Worm (Caenorhabditis elegans) whole organism, L4 larva: ENCODE data around the gene R11E3.1.

Experiments used
- F26F4.8 ChIP-seq: fragments of 200-800 bp; sonication (Bioruptor generic); conservative IDR thresholded peaks from 2 replicates; pipeline ENCODE4 v1.3.6; 2022; ENCODE audit warnings: missing genetic modification characterization, missing compliant biosample characterization
- F44E2.7 ChIP-seq: fragments of 200-800 bp; sonication (Bioruptor generic); IDR thresholded peaks from 2 replicates; pipeline ENCODE4 v2.1.2; 2022; ENCODE audit warnings: missing genetic modification characterization, missing compliant biosample characterization
- F49E8.2 ChIP-seq: sonication (generic microtip); optimal IDR thresholded peaks from 2 replicates; lab custom pipeline; 2016; ENCODE audit warnings: missing compliant biosample characterization, mild to moderate bottlenecking, missing genetic modification characterization, borderline replicate concordance
- R02D3.7 ChIP-seq: fragments of 150-350 bp; sonication (generic microtip); optimal IDR thresholded peaks from 3 replicates; lab custom pipeline; 2014; ENCODE audit warnings: missing biosample characterization, missing genetic modification characterization
- T20F7.1 ChIP-seq: fragments of 200-800 bp; sonication (Bioruptor generic); optimal IDR thresholded peaks from 2 replicates; lab custom pipeline; 2018; ENCODE audit warnings: mild to moderate bottlenecking, missing genetic modification characterization, missing compliant biosample characterization
- T26A8.4 ChIP-seq: fragments of 200-800 bp; sonication (Bioruptor generic); IDR thresholded peaks from 2 replicates; pipeline ENCODE4 v1.3.6; 2022; ENCODE audit warnings: missing genetic modification characterization, missing compliant biosample characterization
- Y105C5A.15 ChIP-seq: fragments of 200-800 bp; sonication (Bioruptor generic); IDR thresholded peaks from 2 replicates; pipeline ENCODE4 v1.3.6; 2022; ENCODE audit warnings: missing genetic modification characterization, missing compliant biosample characterization
- Y5F2A.4 ChIP-seq: fragments of 200-800 bp; sonication (Bioruptor generic); optimal IDR thresholded peaks from 2 replicates; lab custom pipeline; 2018; ENCODE audit warnings: mild to moderate bottlenecking, missing genetic modification characterization, missing compliant biosample characterization
- ZK546.5 ChIP-seq, 2 experiments: sonication (generic microtip); optimal IDR thresholded peaks; 2 replicates each; lab custom pipeline; 2017; ENCODE audit warnings: missing biosample characterization in 2 of 2, missing genetic modification characterization in 2 of 2
- attf-4 ChIP-seq: sonication (generic microtip); optimal IDR thresholded peaks from 3 replicates; lab custom pipeline; 2017; ENCODE audit warnings: missing biosample characterization, missing genetic modification characterization
- ceh-28 ChIP-seq: fragments of 150-350 bp; optimal IDR thresholded peaks from 2 replicates; lab custom pipeline; 2014; ENCODE audit warnings: missing biosample characterization, missing genetic modification reagents, missing genetic modification characterization
- ceh-82 ChIP-seq: sonication (generic microtip); optimal IDR thresholded peaks from 2 replicates; lab custom pipeline; 2017; ENCODE audit warnings: missing biosample characterization, missing genetic modification characterization
- daf-12 ChIP-seq: fragments of 150-350 bp; optimal IDR thresholded peaks from 2 replicates; lab custom pipeline; 2014; ENCODE audit warnings: missing biosample characterization, missing genetic modification reagents, missing genetic modification characterization
- daf-16 ChIP-seq, 3 experiments: sonication (generic microtip); optimal IDR thresholded peaks; 2 replicates each; lab custom pipeline; 2016 to 2017; ENCODE audit warnings: missing genetic modification characterization in 3 of 3, missing genetic modification reagents in 3 of 3, mild to moderate bottlenecking in 2 of 3, missing compliant biosample characterization in 2 of 3, missing biosample characterization in 1 of 3, moderate library complexity in 1 of 3
- dmd-6 ChIP-seq: fragments of 200-800 bp; sonication (Bioruptor generic); IDR thresholded peaks from 2 replicates; pipeline ENCODE4 v1.3.6; 2022; ENCODE audit warnings: missing genetic modification reagents, missing genetic modification characterization, missing compliant biosample characterization
- dmd-8 ChIP-seq: fragments of 200-800 bp; sonication (Bioruptor generic); IDR thresholded peaks from 2 replicates; pipeline ENCODE4 v1.3.6; 2022; ENCODE audit warnings: missing genetic modification characterization, missing compliant biosample characterization
- dmd-9 ChIP-seq: fragments of 200-800 bp; sonication (Bioruptor generic); IDR thresholded peaks from 2 replicates; pipeline ENCODE4 v1.3.6; 2022; ENCODE audit warnings: missing genetic modification reagents, missing genetic modification characterization, missing compliant biosample characterization
- dve-1 ChIP-seq: sonication (generic microtip); optimal IDR thresholded peaks from 2 replicates; lab custom pipeline; 2017; ENCODE audit warnings: antibody characterized with exemption, mild to moderate bottlenecking, missing genetic modification characterization, missing compliant biosample characterization; ENCODE audit not compliant: insufficient read depth
- egl-27 ChIP-seq: sonication (generic microtip); optimal IDR thresholded peaks from 3 replicates; lab custom pipeline; 2017; ENCODE audit warnings: missing biosample characterization, missing genetic modification reagents, missing genetic modification characterization
- gei-8 ChIP-seq: fragments of 200-800 bp; sonication (Bioruptor generic); optimal IDR thresholded peaks from 2 replicates; lab custom pipeline; 2018; ENCODE audit warnings: mild to moderate bottlenecking, missing genetic modification characterization, missing compliant biosample characterization
- hif-1 ChIP-seq, 2 experiments: sonication (generic microtip); optimal IDR thresholded peaks; 2 replicates each; lab custom pipeline; 2016 to 2017; ENCODE audit warnings: missing compliant biosample characterization in 2 of 2, missing genetic modification characterization in 2 of 2, missing genetic modification reagents in 2 of 2, missing genotype in 2 of 2, mild to moderate bottlenecking in 1 of 2
- hlh-30 ChIP-seq: sonication (generic microtip); optimal IDR thresholded peaks from 2 replicates; lab custom pipeline; 2017; ENCODE audit warnings: antibody characterized with exemption, mild to moderate bottlenecking, missing genetic modification characterization, missing compliant biosample characterization; ENCODE audit not compliant: insufficient read depth
- jun-1 ChIP-seq: fragments of 150-350 bp; optimal IDR thresholded peaks from 2 replicates; lab custom pipeline; 2014; ENCODE audit warnings: missing biosample characterization, missing genetic modification reagents, missing genetic modification characterization
- lin-29 ChIP-seq: fragments of 200-800 bp; sonication (Bioruptor generic); IDR thresholded peaks from 2 replicates; pipeline ENCODE4 v1.3.6; 2022; ENCODE audit warnings: missing genetic modification reagents, missing genetic modification characterization, missing compliant biosample characterization
- lir-3 ChIP-seq: sonication (generic microtip); optimal IDR thresholded peaks from 2 replicates; lab custom pipeline; 2016; ENCODE audit warnings: mild to moderate bottlenecking, missing genetic modification characterization, missing compliant biosample characterization
- lsy-2 ChIP-seq, 2 experiments: fragments of 150-350 bp in 1 of 2; sonication (generic microtip) in 1 of 2; optimal IDR thresholded peaks; 2 replicates each; lab custom pipeline; 2014 to 2017; ENCODE audit warnings: missing biosample characterization in 2 of 2, missing genetic modification characterization in 2 of 2
- madf-9 ChIP-seq: fragments of 200-800 bp; sonication (Bioruptor generic); conservative IDR thresholded peaks from 2 replicates; pipeline ENCODE4 v1.3.6; 2022; ENCODE audit warnings: missing genetic modification reagents, missing genetic modification characterization, missing compliant biosample characterization
- mep-1 ChIP-seq: fragments of 150-350 bp; sonication (generic microtip); optimal IDR thresholded peaks from 3 replicates; lab custom pipeline; 2014; ENCODE audit warnings: missing biosample characterization, missing genetic modification characterization
- mxl-2 ChIP-seq: fragments of 200-800 bp; sonication (Bioruptor generic); conservative IDR thresholded peaks from 2 replicates; pipeline ENCODE4 v1.3.6; 2022; ENCODE audit warnings: missing genetic modification reagents, missing genetic modification characterization, missing compliant biosample characterization
- nhr-111 ChIP-seq: fragments of 200-800 bp; sonication (Bioruptor generic); optimal IDR thresholded peaks from 2 replicates; lab custom pipeline; 2018; ENCODE audit warnings: mild to moderate bottlenecking, missing genetic modification characterization, missing compliant biosample characterization
- nhr-237 ChIP-seq: sonication (generic microtip); optimal IDR thresholded peaks from 2 replicates; lab custom pipeline; 2017; ENCODE audit warnings: missing biosample characterization, missing genetic modification characterization
- nhr-28 ChIP-seq: fragments of 150-350 bp; optimal IDR thresholded peaks from 2 replicates; lab custom pipeline; 2014; ENCODE audit warnings: missing biosample characterization, missing genetic modification characterization
- nhr-48 ChIP-seq: sonication (generic microtip); optimal IDR thresholded peaks from 2 replicates; lab custom pipeline; 2016; ENCODE audit warnings: mild to moderate bottlenecking, missing genetic modification characterization, missing compliant biosample characterization
- pha-4 ChIP-seq, 2 experiments: fragments of 150-350 bp in 1 of 2; fragments of 200-800 bp in 1 of 2; sonication (Bioruptor generic) in 1 of 2; IDR thresholded peaks in 1 of 2; optimal IDR thresholded peaks in 1 of 2; 2 replicates each; pipeline versions ENCODE4 v1.3.6 to Lab custom; 2014 to 2022; ENCODE audit warnings: missing genetic modification characterization in 2 of 2, missing genetic modification reagents in 2 of 2, missing biosample characterization in 1 of 2, missing compliant biosample characterization in 1 of 2
- php-3 ChIP-seq: fragments of 200-800 bp; sonication (Bioruptor generic); IDR thresholded peaks from 2 replicates; pipeline ENCODE4 v1.3.6; 2022; ENCODE audit warnings: missing genetic modification reagents, missing genetic modification characterization, missing compliant biosample characterization
- pqm-1 ChIP-seq: sonication (generic microtip); optimal IDR thresholded peaks from 2 replicates; lab custom pipeline; 2017; ENCODE audit warnings: missing biosample characterization, missing genetic modification characterization
- rbr-2 ChIP-seq: sonication (generic microtip); optimal IDR thresholded peaks from 2 replicates; lab custom pipeline; 2016; ENCODE audit warnings: missing genotype, missing genetic modification characterization, missing compliant biosample characterization
- set-16 ChIP-seq: fragments of 200-800 bp; sonication (Bioruptor generic); IDR thresholded peaks from 2 replicates; pipeline ENCODE4 v1.3.6; 2022; ENCODE audit warnings: missing genetic modification reagents, missing genetic modification characterization, missing compliant biosample characterization
- snpc-4 ChIP-seq: fragments of 150-350 bp; optimal IDR thresholded peaks from 2 replicates; lab custom pipeline; 2014; ENCODE audit warnings: missing biosample characterization, missing genetic modification characterization
- spr-1 ChIP-seq: sonication (generic microtip); optimal IDR thresholded peaks from 2 replicates; lab custom pipeline; 2016; ENCODE audit warnings: mild to moderate bottlenecking, missing genetic modification characterization, missing compliant biosample characterization
- spr-3 ChIP-seq: fragments of 200-800 bp; sonication (Bioruptor generic); optimal IDR thresholded peaks from 2 replicates; lab custom pipeline; 2018; ENCODE audit warnings: mild to moderate bottlenecking, missing genetic modification characterization, missing compliant biosample characterization
- unc-39 ChIP-seq: sonication (generic microtip); optimal IDR thresholded peaks from 2 replicates; lab custom pipeline; 2017; ENCODE audit warnings: missing biosample characterization, missing genetic modification characterization
- unc-62 ChIP-seq, 3 experiments: fragments of 150-350 bp in 1 of 3; sonication (generic microtip); optimal IDR thresholded peaks in 2 of 3; peaks in 1 of 3; 1 replicate in 1 of 3; 2 replicates in 2 of 3; lab custom pipeline; 2014 to 2017; ENCODE audit warnings: missing biosample characterization in 3 of 3, missing genetic modification characterization in 3 of 3, missing genetic modification reagents in 3 of 3, missing genotype in 1 of 3
- zag-1 ChIP-seq: fragments of 150-350 bp; optimal IDR thresholded peaks from 2 replicates; lab custom pipeline; 2014; ENCODE audit warnings: missing biosample characterization, missing genetic modification characterization
- zfp-3 ChIP-seq: fragments of 200-800 bp; sonication (Bioruptor generic); conservative IDR thresholded peaks from 2 replicates; pipeline ENCODE4 v1.3.6; 2022; ENCODE audit warnings: missing genetic modification reagents, missing genetic modification characterization, missing compliant biosample characterization
- zip-11 ChIP-seq: fragments of 200-800 bp; sonication (Bioruptor generic); IDR thresholded peaks from 2 replicates; pipeline ENCODE4 v1.3.6; 2022; ENCODE audit warnings: missing genetic modification characterization, missing compliant biosample characterization
- ztf-11 ChIP-seq: fragments of 150-350 bp; optimal IDR thresholded peaks from 2 replicates; lab custom pipeline; 2014; ENCODE audit warnings: missing biosample characterization, missing genetic modification characterization
- ztf-7 ChIP-seq: fragments of 150-350 bp; optimal IDR thresholded peaks from 2 replicates; lab custom pipeline; 2014; ENCODE audit warnings: missing biosample characterization, missing genetic modification characterization

The R11E3.1 gene

DNA sequence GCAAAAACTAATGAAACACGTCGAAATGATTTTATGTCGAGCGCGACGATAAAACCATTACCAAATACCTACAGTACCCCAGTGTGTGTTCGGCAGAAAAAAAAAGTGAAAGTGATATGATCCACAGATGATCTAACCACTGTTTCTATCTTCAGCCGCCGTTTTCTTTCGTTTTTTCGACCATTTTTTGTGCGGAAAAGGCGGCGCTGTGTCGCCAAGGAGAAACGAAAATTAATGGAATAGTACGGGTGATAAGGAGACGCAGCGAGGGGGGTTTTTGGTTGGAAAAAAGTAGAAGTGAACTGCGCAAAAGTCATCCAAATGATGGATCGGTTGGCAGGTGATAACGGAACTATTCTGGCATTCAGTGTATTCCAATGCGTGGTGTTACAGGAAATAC lies 5.6 kb downstream of the R11E3.1 start (continued):
- TF ChIP-seq pha-4 (GFP tag; IDR thresholded peaks at IDR 0.05; lab: Robert Waterston, UW) = no peak
- TF ChIP-seq pha-4 (tag; optimal IDR thresholded peaks at IDR 0.05; lab: Kevin White, UChicago) = no peak

ce11 chrIV:4799114-4799513 lies 9.6 kb downstream of the R11E3.1 start, which contains the start of gene eor-1:
eor-1 (minus strand) TSS chrIV:4799178.
- TF ChIP-seq ZK546.5 (tag; optimal IDR thresholded peaks at IDR 0.05; lab: Kevin White, UChicago) (no peak), hif-1 (tag; optimal IDR thresholded peaks at IDR 0.05; lab: Kevin White, UChicago) (no peak), madf-9 (no peak), dve-1 (peak; percentile 29), attf-4 (tag; lab: Kevin White, UChicago) (no peak), snpc-4 (tag; lab: Kevin White, UChicago) (no peak), zag-1 (tag; lab: Kevin White, UChicago) (no peak), egl-27 (tag; lab: Kevin White, UChicago) (no peak), ceh-82 (no peak), dmd-8 (no peak), nhr-237 (tag; lab: Kevin White, UChicago) (no peak), R02D3.7 (tag; lab: Kevin White, UChicago) (no peak), set-16 (GFP tag; lab: Robert Waterston, UW) (no peak), jun-1 (tag; lab: Kevin White, UChicago) (no peak), mxl-2 (GFP tag; lab: Robert Waterston, UW) (no peak), lir-3 (tag; lab: Kevin White, UChicago) (no peak), spr-3 (no peak), ceh-28 (peak; percentile 7), Y5F2A.4 (no peak), dmd-6 (no peak), hlh-30 (tag; lab: Kevin White, UChicago) (peak; percentile 8), ztf-11 (tag; lab: Kevin White, UChicago) (no peak), pqm-1 (tag; lab: Kevin White, UChicago) (no peak), zfp-3 (GFP tag; lab: Robert Waterston, UW) (no peak), T20F7.1 (no peak), lsy-2 (tag; optimal IDR thresholded peaks at IDR 0.05; lab: Kevin White, UChicago) (peak in 1 of 2 experiments; percentile 75), gei-8 (GFP tag; lab: Kevin White, UChicago) (no peak), daf-16 (GFP tag; optimal IDR thresholded peaks at IDR 0.05; lab: Kevin White, UChicago) (no peak), daf-16 (tag; optimal IDR thresholded peaks at IDR 0.05; lab: Kevin White, UChicago) (peak; percentile 29), Y105C5A.15 (GFP tag; lab: Robert Waterston, UW) (no peak), spr-1 (tag; lab: Kevin White, UChicago) (no peak), php-3 (GFP tag; lab: Robert Waterston, UW) (no peak), dmd-9 (GFP tag; lab: Robert Waterston, UW) (no peak), rbr-2 (tag; lab: Kevin White, UChicago) (peak; percentile 44), nhr-48 (tag; lab: Kevin White, UChicago) (no peak), mep-1 (peak; percentile 60), F26F4.8 (no peak), nhr-111 (no peak), unc-62 (GFP tag; optimal IDR thresholded peaks at IDR 0.05 in 1 of 2; lab: Kevin White, UChicago) (no peak), unc-62 (tag; optimal IDR thresholded peaks at IDR 0.05; lab: Kevin White, UChicago) (no peak), unc-39 (tag; lab: Kevin White, UChicago) (no peak), ztf-7 (tag; lab: Kevin White, UChicago) (no peak), daf-12 (tag; lab: Kevin White, UChicago) (no peak), zip-11 (GFP tag; lab: Robert Waterston, UW) (no peak), pha-4 (GFP tag; IDR thresholded peaks at IDR 0.05; lab: Robert Waterston, UW) (no peak), pha-4 (tag; optimal IDR thresholded peaks at IDR 0.05; lab: Kevin White, UChicago) (no peak), F44E2.7 (GFP tag; lab: Robert Waterston, UW) (no peak), T26A8.4 (no peak), nhr-28 (no peak), lin-29 (GFP tag; lab: Robert Waterston, UW) (no peak), F49E8.2 (tag; lab: Kevin White, UChicago) (no peak)
